Worm (Caenorhabditis elegans): ENCODE results near the gene C02D5.4.

DNA sequence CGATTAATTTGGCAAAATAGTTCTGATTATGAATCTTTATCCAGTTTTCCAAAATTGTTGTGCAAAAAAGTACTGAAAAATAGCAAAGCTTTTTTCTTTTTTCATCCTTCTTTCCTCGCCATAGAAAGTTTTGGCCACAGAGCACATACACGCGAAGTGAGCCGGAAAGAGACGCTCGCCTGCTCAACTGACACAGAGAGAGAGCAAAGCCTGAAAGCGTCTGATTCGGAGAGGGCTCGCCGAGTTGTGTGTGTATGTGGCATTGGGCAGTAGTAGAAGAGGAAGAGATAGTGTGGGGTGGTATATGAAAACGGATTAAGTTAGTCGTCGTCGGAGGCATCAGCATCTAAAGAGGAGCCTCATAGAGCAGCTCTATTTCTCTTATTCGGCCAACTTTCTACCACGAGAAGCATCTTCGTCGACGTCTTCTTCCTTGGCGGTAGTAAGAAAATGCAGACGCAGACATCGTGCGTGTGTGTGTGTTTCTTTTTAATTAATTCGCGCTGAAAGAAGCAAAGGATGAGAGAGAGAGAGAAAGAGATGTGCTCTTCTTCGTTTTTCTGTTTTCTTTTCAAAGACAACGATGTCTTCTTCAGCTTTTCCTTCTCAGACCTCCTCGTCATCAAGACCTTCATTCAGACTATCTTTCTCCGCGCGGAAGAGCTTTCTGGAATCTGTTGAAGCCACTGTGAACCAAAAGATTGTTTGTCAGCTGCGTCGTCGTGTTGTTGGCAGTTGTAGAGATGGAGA, 42.1 kb upstream of the C02D5.4 start:
- TF ChIP-seq egl-27 (tag; optimal IDR thresholded peaks at IDR 0.05) (no peak), ztf-11 (tag; optimal IDR thresholded peaks at IDR 0.05) (no peak), skn-1 (tag; optimal IDR thresholded peaks at IDR 0.05) (no peak)

Measured in whole organism, L2 larva.